Worm (Caenorhabditis elegans) whole organism, L4 larva: ENCODE results near the gene msp-3.

Source experiments
- F26F4.8 ChIP-seq: fragments of 200-800 bp; sonication (Bioruptor generic); conservative IDR thresholded peaks from 2 replicates; pipeline ENCODE4 v1.3.6; 2022; ENCODE audit warnings: missing genetic modification characterization, missing compliant biosample characterization
- F37D6.2 ChIP-seq: sonication (generic microtip); optimal IDR thresholded peaks from 2 replicates; lab custom pipeline; 2016; ENCODE audit warnings: mild to moderate bottlenecking, missing genetic modification characterization, missing compliant biosample characterization
- F44E2.7 ChIP-seq: fragments of 200-800 bp; sonication (Bioruptor generic); IDR thresholded peaks from 2 replicates; pipeline ENCODE4 v2.1.2; 2022; ENCODE audit warnings: missing genetic modification characterization, missing compliant biosample characterization
- R02D3.7 ChIP-seq: fragments of 150-350 bp; sonication (generic microtip); optimal IDR thresholded peaks from 3 replicates; lab custom pipeline; 2014; ENCODE audit warnings: missing biosample characterization, missing genetic modification characterization
- Y75B8A.6 ChIP-seq: fragments of 200-800 bp; sonication (Bioruptor generic); IDR thresholded peaks from 2 replicates; pipeline ENCODE4 v1.3.6; 2022; ENCODE audit warnings: missing genetic modification reagents, missing genetic modification characterization, missing compliant biosample characterization
- aha-1 ChIP-seq: fragments of 150-350 bp; peaks from one replicate; lab custom pipeline; 2014; ENCODE audit warnings: missing biosample characterization, missing genetic modification characterization
- aly-2 ChIP-seq: sonication (generic microtip); optimal IDR thresholded peaks from 2 replicates; lab custom pipeline; 2018; ENCODE audit warnings: missing biosample characterization, missing genetic modification characterization
- ama-1 ChIP-seq: fragments of 150-350 bp; optimal IDR thresholded peaks from 2 replicates; lab custom pipeline; 2014; ENCODE audit warnings: inconsistent platforms, mixed read lengths
- ceh-20 ChIP-seq: fragments of 200-800 bp; sonication (Bioruptor generic); IDR thresholded peaks from 2 replicates; pipeline ENCODE4 v1.3.6; 2022; ENCODE audit warnings: missing genetic modification reagents, missing genetic modification characterization, missing compliant biosample characterization
- ceh-44 ChIP-seq: fragments of 200-800 bp; sonication (Bioruptor generic); IDR thresholded peaks from 2 replicates; pipeline ENCODE4 v1.3.6; 2022; ENCODE audit warnings: missing genetic modification reagents, missing genetic modification characterization, missing compliant biosample characterization
- ceh-62 ChIP-seq: sonication (generic microtip); optimal IDR thresholded peaks from 2 replicates; lab custom pipeline; 2017; ENCODE audit warnings: missing biosample characterization, missing genetic modification characterization
- ces-1 ChIP-seq: fragments of 150-350 bp; sonication (generic microtip); optimal IDR thresholded peaks from 4 replicates; lab custom pipeline; 2014; ENCODE audit warnings: missing biosample characterization, missing genetic modification reagents, missing genetic modification characterization
- daf-12 ChIP-seq: fragments of 150-350 bp; optimal IDR thresholded peaks from 2 replicates; lab custom pipeline; 2014; ENCODE audit warnings: missing biosample characterization, missing genetic modification reagents, missing genetic modification characterization
- daf-16 ChIP-seq, 3 experiments: sonication (generic microtip); optimal IDR thresholded peaks; 2 replicates each; lab custom pipeline; 2016 to 2017; ENCODE audit warnings: missing genetic modification characterization in 3 of 3, missing genetic modification reagents in 3 of 3, mild to moderate bottlenecking in 2 of 3, missing compliant biosample characterization in 2 of 3, missing biosample characterization in 1 of 3, moderate library complexity in 1 of 3
- dmd-6 ChIP-seq: fragments of 200-800 bp; sonication (Bioruptor generic); IDR thresholded peaks from 2 replicates; pipeline ENCODE4 v1.3.6; 2022; ENCODE audit warnings: missing genetic modification reagents, missing genetic modification characterization, missing compliant biosample characterization
- duxl-1 ChIP-seq: sonication (generic microtip); optimal IDR thresholded peaks from 2 replicates; lab custom pipeline; 2016; ENCODE audit warnings: mild to moderate bottlenecking, missing genetic modification characterization, moderate library complexity, missing compliant biosample characterization; ENCODE audit not compliant: poor library complexity
- dve-1 ChIP-seq: sonication (generic microtip); optimal IDR thresholded peaks from 2 replicates; lab custom pipeline; 2017; ENCODE audit warnings: antibody characterized with exemption, mild to moderate bottlenecking, missing genetic modification characterization, missing compliant biosample characterization; ENCODE audit not compliant: insufficient read depth
- egl-27 ChIP-seq: sonication (generic microtip); optimal IDR thresholded peaks from 3 replicates; lab custom pipeline; 2017; ENCODE audit warnings: missing biosample characterization, missing genetic modification reagents, missing genetic modification characterization
- egl-43 ChIP-seq: fragments of 200-800 bp; sonication (Bioruptor generic); IDR thresholded peaks from 2 replicates; pipeline ENCODE4 v1.3.6; 2022; ENCODE audit warnings: missing genetic modification reagents, missing genetic modification characterization, missing compliant biosample characterization
- fos-1 ChIP-seq: fragments of 150-350 bp; optimal IDR thresholded peaks from 2 replicates; lab custom pipeline; 2014; ENCODE audit warnings: missing biosample characterization, missing genetic modification characterization
- gei-8 ChIP-seq: fragments of 200-800 bp; sonication (Bioruptor generic); optimal IDR thresholded peaks from 2 replicates; lab custom pipeline; 2018; ENCODE audit warnings: mild to moderate bottlenecking, missing genetic modification characterization, missing compliant biosample characterization
- hif-1 ChIP-seq, 2 experiments: sonication (generic microtip); optimal IDR thresholded peaks; 2 replicates each; lab custom pipeline; 2016 to 2017; ENCODE audit warnings: missing compliant biosample characterization in 2 of 2, missing genetic modification characterization in 2 of 2, missing genetic modification reagents in 2 of 2, missing genotype in 2 of 2, mild to moderate bottlenecking in 1 of 2
- hlh-11 ChIP-seq: fragments of 200-800 bp; sonication (Bioruptor generic); optimal IDR thresholded peaks from 2 replicates; lab custom pipeline; 2018; ENCODE audit warnings: mild to moderate bottlenecking, missing genetic modification characterization, missing compliant biosample characterization
- hlh-30 ChIP-seq: sonication (generic microtip); optimal IDR thresholded peaks from 2 replicates; lab custom pipeline; 2017; ENCODE audit warnings: antibody characterized with exemption, mild to moderate bottlenecking, missing genetic modification characterization, missing compliant biosample characterization; ENCODE audit not compliant: insufficient read depth
- lim-7 ChIP-seq: fragments of 200-800 bp; sonication (Bioruptor generic); IDR thresholded peaks from 2 replicates; pipeline ENCODE4 v1.3.6; 2022; ENCODE audit warnings: missing genetic modification characterization, missing compliant biosample characterization
- lin-1 ChIP-seq: fragments of 200-800 bp; sonication (Bioruptor generic); IDR thresholded peaks from 2 replicates; pipeline ENCODE4 v1.3.6; 2022; ENCODE audit warnings: missing genetic modification reagents, missing genetic modification characterization, missing compliant biosample characterization
- lin-29 ChIP-seq: fragments of 200-800 bp; sonication (Bioruptor generic); IDR thresholded peaks from 2 replicates; pipeline ENCODE4 v1.3.6; 2022; ENCODE audit warnings: missing genetic modification reagents, missing genetic modification characterization, missing compliant biosample characterization
- lin-39 ChIP-seq: fragments of 150-350 bp; optimal IDR thresholded peaks from 2 replicates; lab custom pipeline; 2014; ENCODE audit warnings: missing biosample characterization, missing genetic modification reagents, missing genetic modification characterization
- mdl-1 ChIP-seq, 2 experiments: fragments of 150-350 bp in 1 of 2; sonication (generic microtip) in 1 of 2; optimal IDR thresholded peaks; 2 replicates each; lab custom pipeline; 2014 to 2017; ENCODE audit warnings: missing biosample characterization in 2 of 2, missing genetic modification characterization in 2 of 2
- mdt-29 ChIP-seq: fragments of 200-800 bp; sonication (Bioruptor generic); IDR thresholded peaks from 2 replicates; pipeline ENCODE4 v1.3.6; 2022; ENCODE audit warnings: missing genetic modification reagents, missing genetic modification characterization, missing compliant biosample characterization
- mes-2 ChIP-seq: sonication (generic microtip); optimal IDR thresholded peaks from 2 replicates; lab custom pipeline; 2016; ENCODE audit warnings: missing genotype, mild to moderate bottlenecking, missing genetic modification characterization, missing compliant biosample characterization; ENCODE audit not compliant: poor library complexity, severe bottlenecking
- mxl-2 ChIP-seq: fragments of 200-800 bp; sonication (Bioruptor generic); conservative IDR thresholded peaks from 2 replicates; pipeline ENCODE4 v1.3.6; 2022; ENCODE audit warnings: missing genetic modification reagents, missing genetic modification characterization, missing compliant biosample characterization
- nhr-11 ChIP-seq: fragments of 150-350 bp; optimal IDR thresholded peaks from 2 replicates; lab custom pipeline; 2014; ENCODE audit warnings: missing biosample characterization, missing genetic modification characterization
- nhr-111 ChIP-seq: fragments of 200-800 bp; sonication (Bioruptor generic); optimal IDR thresholded peaks from 2 replicates; lab custom pipeline; 2018; ENCODE audit warnings: mild to moderate bottlenecking, missing genetic modification characterization, missing compliant biosample characterization
- nhr-28 ChIP-seq: fragments of 150-350 bp; optimal IDR thresholded peaks from 2 replicates; lab custom pipeline; 2014; ENCODE audit warnings: missing biosample characterization, missing genetic modification characterization
- nhr-41 ChIP-seq: fragments of 200-800 bp; sonication (Bioruptor generic); IDR thresholded peaks from 2 replicates; pipeline ENCODE4 v1.3.6; 2022; ENCODE audit warnings: missing genetic modification reagents, missing genetic modification characterization, missing compliant biosample characterization
- nhr-42 ChIP-seq: fragments of 200-800 bp; sonication (Bioruptor generic); IDR thresholded peaks from 2 replicates; pipeline ENCODE4 v1.3.6; 2022; ENCODE audit warnings: missing genetic modification characterization, missing compliant biosample characterization
- nhr-6 ChIP-seq: fragments of 150-350 bp; optimal IDR thresholded peaks from 2 replicates; lab custom pipeline; 2014; ENCODE audit warnings: missing biosample characterization, missing genetic modification characterization
- nhr-77 ChIP-seq: fragments of 150-350 bp; optimal IDR thresholded peaks from 2 replicates; lab custom pipeline; 2014; ENCODE audit warnings: missing biosample characterization, missing genetic modification characterization
- pqm-1 ChIP-seq: sonication (generic microtip); optimal IDR thresholded peaks from 2 replicates; lab custom pipeline; 2017; ENCODE audit warnings: missing biosample characterization, missing genetic modification characterization
- saeg-2 ChIP-seq: fragments of 200-800 bp; sonication (Bioruptor generic); IDR thresholded peaks from 2 replicates; pipeline ENCODE4 v1.3.6; 2022; ENCODE audit warnings: missing genetic modification reagents, missing genetic modification characterization, missing compliant biosample characterization
- set-16 ChIP-seq: fragments of 200-800 bp; sonication (Bioruptor generic); IDR thresholded peaks from 2 replicates; pipeline ENCODE4 v1.3.6; 2022; ENCODE audit warnings: missing genetic modification reagents, missing genetic modification characterization, missing compliant biosample characterization
- snpc-4 ChIP-seq: fragments of 150-350 bp; optimal IDR thresholded peaks from 2 replicates; lab custom pipeline; 2014; ENCODE audit warnings: missing biosample characterization, missing genetic modification characterization
- unc-130 ChIP-seq: sonication (generic microtip); optimal IDR thresholded peaks from 2 replicates; lab custom pipeline; 2016; ENCODE audit warnings: missing genetic modification reagents, missing genetic modification characterization, missing compliant biosample characterization
- zag-1 ChIP-seq: fragments of 150-350 bp; optimal IDR thresholded peaks from 2 replicates; lab custom pipeline; 2014; ENCODE audit warnings: missing biosample characterization, missing genetic modification characterization
- zfp-2 ChIP-seq: sonication (generic microtip); optimal IDR thresholded peaks from 2 replicates; lab custom pipeline; 2016; ENCODE audit warnings: mild to moderate bottlenecking, missing genetic modification characterization, missing compliant biosample characterization
- zfp-3 ChIP-seq: fragments of 200-800 bp; sonication (Bioruptor generic); conservative IDR thresholded peaks from 2 replicates; pipeline ENCODE4 v1.3.6; 2022; ENCODE audit warnings: missing genetic modification reagents, missing genetic modification characterization, missing compliant biosample characterization

The msp-3 gene

ce11 chrII:4741527-4742187 lies 44.4 kb downstream of the msp-3 start, which contains the start of gene acs-11:
acs-11 (plus strand) TSS chrII:4742137.
- TF ChIP-seq pqm-1 (tag; lab: Kevin White, UChicago) (peak; percentile 18), daf-16 (GFP tag; optimal IDR thresholded peaks at IDR 0.05; lab: Kevin White, UChicago) (no peak), daf-16 (tag; optimal IDR thresholded peaks at IDR 0.05; lab: Kevin White, UChicago) (peak; percentile 60), aly-2 (tag; lab: Kevin White, UChicago) (no peak), dve-1 (tag; lab: Kevin White, UChicago) (peak; percentile 48), lin-39 (tag; lab: Kevin White, UChicago) (no peak), aha-1 (tag; lab: Kevin White, UChicago) (peak; percentile 49), R02D3.7 (tag; lab: Kevin White, UChicago) (no peak), duxl-1 (tag; lab: Kevin White, UChicago) (peak; percentile 12), mes-2 (tag; lab: Kevin White, UChicago) (peak; percentile 21), dmd-6 (GFP tag; lab: Robert Waterston, UW) (peak; percentile 31; the same call in 1 of the 2 replicates), hlh-30 (tag; lab: Kevin White, UChicago) (peak; percentile 61), egl-27 (tag; lab: Kevin White, UChicago) (no peak), ama-1 (lab: Kevin White, UChicago) (peak; percentile 57), hlh-11 (peak; percentile 5), mdl-1 (tag; optimal IDR thresholded peaks at IDR 0.05; lab: Kevin White, UChicago) (peak in 1 of 2 experiments; percentile 42), nhr-28 (peak; percentile 64)

ce11 chrII:4739984-4740462 lies 46.1 kb downstream of the msp-3 start, which contains the start of gene eas-1:
eas-1 (plus strand) TSS chrII:4740412.
- no peak for TF ChIP-seq lin-39 (tag; lab: Kevin White, UChicago)
- no peak for TF ChIP-seq saeg-2 (GFP tag; lab: Robert Waterston, UW)
- TF ChIP-seq nhr-6 (tag; lab: Kevin White, UChicago) = peak; percentile 73
- no peak for TF ChIP-seq daf-12
- peak in 1 of 2 experiments; percentile 92 for TF ChIP-seq hif-1 (tag; optimal IDR thresholded peaks at IDR 0.05; lab: Kevin White, UChicago)
- TF ChIP-seq F37D6.2 (tag; lab: Kevin White, UChicago) = peak; percentile 14
- no peak for TF ChIP-seq lin-29 (GFP tag; lab: Robert Waterston, UW)
- TF ChIP-seq mes-2 (tag; lab: Kevin White, UChicago) = peak; percentile 99
- TF ChIP-seq ceh-44 = no peak
- peak; percentile 12 for TF ChIP-seq nhr-11 (tag; lab: Kevin White, UChicago)
- no peak for TF ChIP-seq ama-1 (lab: Kevin White, UChicago)
- no peak for TF ChIP-seq zfp-2
- TF ChIP-seq unc-130 (GFP tag; lab: Kevin White, UChicago) = peak; percentile 92
- TF ChIP-seq F26F4.8 = no peak
- TF ChIP-seq zfp-3 (GFP tag; lab: Robert Waterston, UW) = no peak
- no peak for TF ChIP-seq nhr-42 (GFP tag; lab: Robert Waterston, UW)
- TF ChIP-seq Y75B8A.6 (GFP tag; lab: Robert Waterston, UW) = no peak
- no peak for TF ChIP-seq zag-1 (tag; lab: Kevin White, UChicago)
- TF ChIP-seq nhr-111 = no peak
- TF ChIP-seq egl-43 (GFP tag; lab: Robert Waterston, UW) = no peak
- no peak for TF ChIP-seq R02D3.7 (tag; lab: Kevin White, UChicago)
- no peak for TF ChIP-seq aha-1 (tag; lab: Kevin White, UChicago)
- no peak for TF ChIP-seq mdt-29
- no peak for TF ChIP-seq nhr-77 (tag; lab: Kevin White, UChicago)
- TF ChIP-seq ceh-62 = no peak
- 0 out of 2 replicates have a peak, but pooled peaks have one; percentile 45 for TF ChIP-seq mxl-2
- TF ChIP-seq set-16 (GFP tag; lab: Robert Waterston, UW) = no peak
- TF ChIP-seq lin-1 (GFP tag; lab: Robert Waterston, UW) = peak; percentile 57
- TF ChIP-seq lim-7 (GFP tag; lab: Robert Waterston, UW) = no peak
- TF ChIP-seq F44E2.7 (GFP tag; lab: Robert Waterston, UW) = no peak
- no peak for TF ChIP-seq ces-1 (GFP tag; lab: Kevin White, UChicago)
- TF ChIP-seq gei-8 (GFP tag; lab: Kevin White, UChicago) = no peak
- no peak for TF ChIP-seq daf-16 (GFP tag; optimal IDR thresholded peaks at IDR 0.05; lab: Kevin White, UChicago)
- TF ChIP-seq daf-16 (tag; optimal IDR thresholded peaks at IDR 0.05; lab: Kevin White, UChicago) = peak; percentile 42
- no peak for TF ChIP-seq snpc-4 (tag; lab: Kevin White, UChicago)
- 0 out of 2 replicates have a peak, but pooled peaks have one; percentile 30 for TF ChIP-seq ceh-20 (GFP tag; lab: Robert Waterston, UW)
- no peak for TF ChIP-seq fos-1 (tag; lab: Kevin White, UChicago)
- TF ChIP-seq nhr-41 (GFP tag; lab: Robert Waterston, UW) = no peak
